Fruit fly (Drosophila melanogaster): ENCODE measurements around the gene RpS27.

RpS27 gene

DNA sequence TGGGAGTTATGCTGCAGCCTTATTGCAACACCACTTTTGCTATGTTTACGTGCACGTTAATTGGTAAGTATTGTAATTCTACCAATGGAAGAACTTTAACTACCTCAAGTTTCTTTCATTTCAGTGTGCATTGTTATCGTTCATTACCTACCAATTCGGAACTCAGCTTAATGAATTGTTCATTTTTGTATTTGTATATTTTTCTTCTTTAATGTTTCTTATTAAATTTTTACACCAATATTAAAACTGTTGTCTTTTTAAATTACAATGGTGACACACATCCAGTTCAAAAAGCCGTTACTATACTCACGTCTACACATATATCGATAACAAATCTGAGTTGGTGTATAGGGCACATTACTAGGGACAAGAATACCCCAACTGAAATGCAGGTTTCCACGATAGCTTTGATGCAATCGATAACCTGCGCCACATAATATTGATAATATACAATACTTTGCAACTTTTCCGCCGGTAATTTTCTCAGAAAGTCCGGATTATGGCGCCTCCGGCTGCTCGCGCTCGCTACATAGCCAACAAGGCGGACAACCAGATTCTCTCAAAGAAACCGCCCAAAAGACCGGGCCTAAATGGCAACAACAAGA, 26.0 kb downstream of the RpS27 start, which contains the start of gene Alg9 (continued):
- no peak for TF ChIP-seq Mrtf (GFP tag; IDR thresholded peaks at IDR 0.05)
- TF ChIP-seq CG30403 (GFP tag; optimal IDR thresholded peaks at IDR 0.05), result no peak
- no peak for TF ChIP-seq kah (GFP tag; optimal IDR thresholded peaks at IDR 0.05)
- TF ChIP-seq jumu (GFP tag; optimal IDR thresholded peaks at IDR 0.05), result no peak
- TF ChIP-seq bab2 (GFP tag; optimal IDR thresholded peaks at IDR 0.05), result no peak
- TF ChIP-seq Nf-YA (GFP tag; IDR thresholded peaks at IDR 0.05), result no peak
- TF ChIP-seq bsh (GFP tag; optimal IDR thresholded peaks at IDR 0.05), result no peak
- TF ChIP-seq YL-1 (GFP tag; optimal IDR thresholded peaks at IDR 0.05), result no peak
- TF ChIP-seq CkIIα-i1 (GFP tag; IDR thresholded peaks at IDR 0.05), result no peak
- no peak for TF ChIP-seq corto (GFP tag; optimal IDR thresholded peaks at IDR 0.05)
- TF ChIP-seq chm (GFP tag; IDR thresholded peaks at IDR 0.05), result no peak
- TF ChIP-seq crol (GFP tag; IDR thresholded peaks at IDR 0.05), result no peak
- peak; percentile 76 for TF ChIP-seq CG30020 (tag; optimal IDR thresholded peaks at IDR 0.05)
- TF ChIP-seq CG31365 (tag; optimal IDR thresholded peaks at IDR 0.05), result no peak
- TF ChIP-seq btn (GFP tag; optimal IDR thresholded peaks at IDR 0.05), result no peak
- TF ChIP-seq grn (GFP tag; optimal IDR thresholded peaks at IDR 0.05), result no peak
- TF ChIP-seq Deaf1 (tag; optimal IDR thresholded peaks at IDR 0.05), result no peak
- TF ChIP-seq ken (GFP tag; IDR thresholded peaks at IDR 0.05), result 0 out of 3 replicates have a peak, but pooled peaks have one; percentile 24
- peak; percentile 62; the same call in 1 of the 2 replicates for TF ChIP-seq CG1024 (GFP tag; IDR thresholded peaks at IDR 0.05)
- no peak for TF ChIP-seq gcm2 (GFP tag; optimal IDR thresholded peaks at IDR 0.05)
- no peak for TF ChIP-seq CG8089 (GFP tag; optimal IDR thresholded peaks at IDR 0.05)
- TF ChIP-seq CG11247 (GFP tag; IDR thresholded peaks at IDR 0.05), result no peak
- TF ChIP-seq rib (GFP tag; IDR thresholded peaks at IDR 0.05), result no peak
- no peak for TF ChIP-seq CG11560 (tag; IDR thresholded peaks at IDR 0.05)
- no peak for TF ChIP-seq ERR (GFP tag; optimal IDR thresholded peaks at IDR 0.05)
- TF ChIP-seq CG9437 (GFP tag; optimal IDR thresholded peaks at IDR 0.05), result no peak
- no peak for TF ChIP-seq CG6765 (GFP tag; optimal IDR thresholded peaks at IDR 0.05)
- TF ChIP-seq CG42726 (GFP tag; IDR thresholded peaks at IDR 0.05; ENCODE audit: partially characterized antibody), result peak; percentile 77
- no peak for TF ChIP-seq chif (GFP tag; optimal IDR thresholded peaks at IDR 0.05)
- TF ChIP-seq danr (GFP tag; IDR thresholded peaks at IDR 0.05), result no peak
- TF ChIP-seq CG8765 (GFP tag; IDR thresholded peaks at IDR 0.05), result no peak
- TF ChIP-seq Ets65A (GFP tag), result no peak
- no peak for TF ChIP-seq pan (optimal IDR thresholded peaks at IDR 0.05)
- no peak for TF ChIP-seq pan (GFP tag; optimal IDR thresholded peaks at IDR 0.05 in 1 of 2, IDR thresholded peaks at IDR 0.05 in 1 of 2)
- TF ChIP-seq inv (GFP tag; IDR thresholded peaks at IDR 0.05; ENCODE audit: partially characterized antibody), result peak; percentile 83
- peak; percentile 84 for TF ChIP-seq CG14860 (GFP tag; IDR thresholded peaks at IDR 0.05; ENCODE audit: partially characterized antibody)
- no peak for TF ChIP-seq al (GFP tag; IDR thresholded peaks at IDR 0.05)
- TF ChIP-seq CG7357 (GFP tag; IDR thresholded peaks at IDR 0.05), result peak; percentile 84
- no peak for TF ChIP-seq CG11696 (GFP tag; IDR thresholded peaks at IDR 0.05)
- TF ChIP-seq Fer1 (GFP tag; optimal IDR thresholded peaks at IDR 0.05), result no peak
- TF ChIP-seq CG8359 (GFP tag; optimal IDR thresholded peaks at IDR 0.05; ENCODE audit: borderline replicate concordance), result no peak
- no peak for TF ChIP-seq CG7928 (GFP tag; optimal IDR thresholded peaks at IDR 0.05)
- no peak for TF ChIP-seq kay (GFP tag; optimal IDR thresholded peaks at IDR 0.05)
- TF ChIP-seq cwo (GFP tag; optimal IDR thresholded peaks at IDR 0.05), result no peak
- TF ChIP-seq unpg (GFP tag; optimal IDR thresholded peaks at IDR 0.05), result no peak
- no peak for TF ChIP-seq CG12071 (GFP tag; optimal IDR thresholded peaks at IDR 0.05)
- TF ChIP-seq CG8924 (tag; optimal IDR thresholded peaks at IDR 0.05), result no peak
- no peak for TF ChIP-seq pho (GFP tag; optimal IDR thresholded peaks at IDR 0.05)
- no peak for TF ChIP-seq CG11504 (tag; optimal IDR thresholded peaks at IDR 0.05)
- TF ChIP-seq gsb-n (tag; optimal IDR thresholded peaks at IDR 0.05), result no peak
- TF ChIP-seq dmrt99B (tag; optimal IDR thresholded peaks at IDR 0.05), result no peak
- TF ChIP-seq CG7372 (GFP tag; IDR thresholded peaks at IDR 0.05), result no peak

All from whole organism, embryonic.